Worm (Caenorhabditis elegans): ENCODE data around the gene rsp-4.

DNA sequence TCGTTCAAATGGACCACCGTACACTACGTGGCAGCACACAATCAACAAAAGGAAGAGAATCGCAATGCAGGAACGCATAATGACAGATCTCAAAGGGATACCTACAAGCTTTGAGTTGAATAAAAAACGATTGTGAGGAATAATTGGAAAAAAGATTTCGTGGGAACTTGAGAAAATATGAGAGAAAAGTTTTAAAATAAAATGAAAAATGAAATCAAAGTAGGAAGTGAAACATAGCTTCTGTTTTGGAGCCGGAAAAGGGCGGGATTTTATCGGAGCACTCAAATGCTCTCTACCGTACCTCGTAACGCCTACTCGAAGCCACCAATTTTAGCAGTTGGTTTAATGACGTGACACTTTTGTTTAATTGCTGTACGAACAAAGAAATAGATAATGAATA is 43.9 kb downstream of the rsp-4 start, which contains the start of gene F09E5.14:
- no peak for TF ChIP-seq dao-5 (tag; optimal IDR thresholded peaks at IDR 0.05)
- TF ChIP-seq him-1 (tag; optimal IDR thresholded peaks at IDR 0.05), result no peak
- TF ChIP-seq W03F9.2 (tag; optimal IDR thresholded peaks at IDR 0.05), result no peak
